Fruit fly (Drosophila melanogaster): ENCODE measurements around the gene Vha26.
A peak's percentile ranks its signal among the peaks of the same experiment; 100 is the strongest.

Gene Vha26

dm6 chr3R:5591398-5591853, at the start of gene Vha26, which contains the start of gene noi (continued):
- TF ChIP-seq dmrt99B (tag; optimal IDR thresholded peaks at IDR 0.05) (no peak), CG4424 (GFP tag; optimal IDR thresholded peaks at IDR 0.05) (peak; percentile 3), gsb (GFP tag; IDR thresholded peaks at IDR 0.05) (no peak), CG8290 (GFP tag; optimal IDR thresholded peaks at IDR 0.05) (peak; percentile 54), CG8290 (tag; optimal IDR thresholded peaks at IDR 0.05) (peak in 1 of 2 experiments; percentile 28), CG16813 (GFP tag; IDR thresholded peaks at IDR 0.05; ENCODE audit: partially characterized antibody) (peak; percentile 73), corto (GFP tag; optimal IDR thresholded peaks at IDR 0.05) (no peak), ems (GFP tag; optimal IDR thresholded peaks at IDR 0.05) (no peak), CG2202 (tag; optimal IDR thresholded peaks at IDR 0.05) (peak; percentile 50), sob (GFP tag; IDR thresholded peaks at IDR 0.05) (0 out of 2 replicates have a peak, but pooled peaks have one; percentile 43), CG8478 (optimal IDR thresholded peaks at IDR 0.05) (no peak), dysf (GFP tag; IDR thresholded peaks at IDR 0.05) (0 out of 3 replicates have a peak, but pooled peaks have one; percentile 35), pho (GFP tag; optimal IDR thresholded peaks at IDR 0.05) (peak; percentile 26), sens (GFP tag) (peak; percentile 91), CG1602 (GFP tag; optimal IDR thresholded peaks at IDR 0.05) (no peak), insv (GFP tag; optimal IDR thresholded peaks at IDR 0.05) (no peak), tap (tag; optimal IDR thresholded peaks at IDR 0.05) (no peak), MBD-R2 (GFP tag; IDR thresholded peaks at IDR 0.05) (peak; percentile 61), CG7786 (GFP tag; optimal IDR thresholded peaks at IDR 0.05) (no peak), CG31365 (tag; optimal IDR thresholded peaks at IDR 0.05) (no peak), CG13624 (GFP tag; optimal IDR thresholded peaks at IDR 0.05) (peak; percentile 33), CG9817 (tag; optimal IDR thresholded peaks at IDR 0.05) (no peak), sisA (GFP tag; IDR thresholded peaks at IDR 0.05) (peak; percentile 31; the same call in 1 of the 2 replicates), CG17186 (GFP tag; optimal IDR thresholded peaks at IDR 0.05) (peak; percentile 78), stwl (tag; optimal IDR thresholded peaks at IDR 0.05) (peak; percentile 75), ash1 (GFP tag; optimal IDR thresholded peaks at IDR 0.05) (no peak), CG12659 (GFP tag; optimal IDR thresholded peaks at IDR 0.05) (peak; percentile 81), jumu (GFP tag; optimal IDR thresholded peaks at IDR 0.05) (peak; percentile 6), CkIIα-i1 (GFP tag; IDR thresholded peaks at IDR 0.05) (no peak), NfI (GFP tag; optimal IDR thresholded peaks at IDR 0.05) (peak; percentile 44), CG15696 (tag; optimal IDR thresholded peaks at IDR 0.05) (peak; percentile 56), CG6791 (GFP tag; IDR thresholded peaks at IDR 0.05; ENCODE audit: partially characterized antibody) (peak; percentile 55; the same call in 1 of the 3 replicates), CG15601 (tag; optimal IDR thresholded peaks at IDR 0.05) (peak; percentile 68), Atf6 (GFP tag; IDR thresholded peaks at IDR 0.05) (no peak), NK7.1 (GFP tag; optimal IDR thresholded peaks at IDR 0.05) (no peak), CG13296 (GFP tag; optimal IDR thresholded peaks at IDR 0.05) (peak; percentile 7), Stat92E (GFP tag; optimal IDR thresholded peaks at IDR 0.05) (peak in 1 of 3 experiments; percentile 50), Sry-β (GFP tag; optimal IDR thresholded peaks at IDR 0.05) (peak; percentile 18), HLH54F (GFP tag; optimal IDR thresholded peaks at IDR 0.05) (peak; percentile 50), CG18764 (GFP tag; optimal IDR thresholded peaks at IDR 0.05) (peak; percentile 29), CG1024 (GFP tag; IDR thresholded peaks at IDR 0.05) (peak; percentile 74), CG10565 (GFP tag; optimal IDR thresholded peaks at IDR 0.05) (no peak), BtbVII (GFP tag; optimal IDR thresholded peaks at IDR 0.05) (no peak), CG12942 (GFP tag; optimal IDR thresholded peaks at IDR 0.05) (no peak), CG2875 (GFP tag; optimal IDR thresholded peaks at IDR 0.05) (peak; percentile 12), H2.0 (GFP tag; IDR thresholded peaks at IDR 0.05) (no peak), CG2129 (GFP tag; IDR thresholded peaks at IDR 0.05; ENCODE audit: partially characterized antibody) (peak; percentile 51), CG4730 (GFP tag; IDR thresholded peaks at IDR 0.05) (no peak), CG16815 (GFP tag; optimal IDR thresholded peaks at IDR 0.05) (no peak), Camta (GFP tag; optimal IDR thresholded peaks at IDR 0.05) (no peak), tll (GFP tag; optimal IDR thresholded peaks at IDR 0.05) (peak in 1 of 2 experiments; percentile 33)

Measured in whole organism, embryonic.